Worm (Caenorhabditis elegans): Measurements from ENCODE around the gene srb-5.

- no peak for TF ChIP-seq tab-1 (GFP tag; IDR thresholded peaks at IDR 0.05)
- TF ChIP-seq med-1 (GFP tag; optimal IDR thresholded peaks at IDR 0.05; ENCODE audit: insufficient read depth), result no peak
- no peak for TF ChIP-seq ref-1 (GFP tag; conservative IDR thresholded peaks at IDR 0.05)
- TF ChIP-seq flt-1 (GFP tag; IDR thresholded peaks at IDR 0.05), result no peak
- no peak for TF ChIP-seq ztf-23 (GFP tag; IDR thresholded peaks at IDR 0.05)
Measured at ce11 chrII:5130081-5130480, 33.1 kb downstream of the srb-5 start, which contains the start of gene lgc-56.

Data from whole organism, midembryonic.